Fruit fly (Drosophila melanogaster) whole organism, embryonic: Measurements from ENCODE around the gene Acsx3.

Source experiments
- CG10366 ChIP-seq: fragments of 200-800 bp; sonication (Bioruptor generic); IDR thresholded peaks from 2 replicates; pipeline ENCODE4 v1.3.6; 2022; ENCODE audit warnings: missing biosample characterization, missing genetic modification characterization
- CG3065 ChIP-seq: fragments of 200-800 bp; sonication (Bioruptor generic); optimal IDR thresholded peaks from 2 replicates; lab custom pipeline; 2016; ENCODE audit warnings: missing biosample characterization, missing genetic modification characterization
- CG42726 ChIP-seq: fragments of 200-800 bp; sonication (Bioruptor generic); IDR thresholded peaks from 2 replicates; pipeline ENCODE4 v1.3.6; 2022; ENCODE audit warnings: missing biosample characterization, missing genetic modification characterization; ENCODE audit not compliant: partially characterized antibody
- CG8281 ChIP-seq: fragments of 200-800 bp; sonication (Bioruptor generic); optimal IDR thresholded peaks from 2 replicates; lab custom pipeline; 2018; ENCODE audit warnings: missing biosample characterization, mild to moderate bottlenecking, missing genetic modification characterization, moderate library complexity
- CG8290 ChIP-seq, 3 experiments: fragments of 200-800 bp; sonication (Bioruptor generic); optimal IDR thresholded peaks; 2 replicates each; lab custom pipeline; 2016 to 2019; ENCODE audit warnings: missing biosample characterization in 3 of 3, missing genetic modification characterization in 3 of 3, mild to moderate bottlenecking in 2 of 3, moderate library complexity in 1 of 3
- HLHmδ ChIP-seq: fragments of 200-800 bp; sonication (Bioruptor generic); optimal IDR thresholded peaks from 2 replicates; lab custom pipeline; 2018; ENCODE audit warnings: missing biosample characterization, mild to moderate bottlenecking, missing genetic modification characterization, moderate library complexity
- nerfin-1 ChIP-seq: fragments of 200-800 bp; sonication (Bioruptor generic); optimal IDR thresholded peaks from 3 replicates; lab custom pipeline; 2019; ENCODE audit warnings: missing biosample characterization, mild to moderate bottlenecking, missing genetic modification characterization, moderate library complexity
- onecut ChIP-seq: fragments of 200-800 bp; sonication (Bioruptor generic); IDR thresholded peaks from 2 replicates; pipeline ENCODE4 v1.3.6; 2022; ENCODE audit warnings: missing biosample characterization, missing genetic modification characterization
- sc ChIP-seq, 3 experiments: fragments of >200 bp in 2 of 3; fragments of 200-800 bp in 1 of 3; sonication (Bioruptor generic) in 1 of 3; optimal IDR thresholded peaks; 2 replicates in 2 of 3; 3 replicates in 1 of 3; lab custom pipeline; 2017; ENCODE audit warnings: mild to moderate bottlenecking in 1 of 3, missing biosample characterization in 1 of 3, missing genetic modification characterization in 1 of 3, missing genetic modification reagents in 1 of 3
- usp ChIP-seq: fragments of >200 bp; optimal IDR thresholded peaks from 2 replicates; lab custom pipeline; 2017; ENCODE audit warnings: missing biosample characterization, missing genetic modification characterization

- TF ChIP-seq HLHmδ (no peak), CG3065 (GFP tag; lab: Kevin White, UChicago) (no peak), CG10366 (GFP tag; lab: Robert Waterston, UW) (no peak), usp (GFP tag; lab: Kevin White, UChicago) (no peak), onecut (GFP tag; lab: Robert Waterston, UW) (no peak), CG8281 (tag; lab: Kevin White, UChicago) (no peak), sc (optimal IDR thresholded peaks at IDR 0.05; lab: Kevin White, UChicago) (no peak), sc (GFP tag; optimal IDR thresholded peaks at IDR 0.05; lab: Kevin White, UChicago) (no peak), CG8290 (GFP tag; optimal IDR thresholded peaks at IDR 0.05; lab: Kevin White, UChicago) (no peak), CG8290 (tag; optimal IDR thresholded peaks at IDR 0.05; lab: Kevin White, UChicago) (no peak), nerfin-1 (tag; lab: Kevin White, UChicago) (no peak), CG42726 (GFP tag; lab: Robert Waterston, UW) (no peak)
Measured at dm6 chr3R:19785451-19785850, 4.4 kb downstream of the Acsx3 start.
